Worm (Caenorhabditis elegans): ENCODE results near the gene srt-30.

DNA sequence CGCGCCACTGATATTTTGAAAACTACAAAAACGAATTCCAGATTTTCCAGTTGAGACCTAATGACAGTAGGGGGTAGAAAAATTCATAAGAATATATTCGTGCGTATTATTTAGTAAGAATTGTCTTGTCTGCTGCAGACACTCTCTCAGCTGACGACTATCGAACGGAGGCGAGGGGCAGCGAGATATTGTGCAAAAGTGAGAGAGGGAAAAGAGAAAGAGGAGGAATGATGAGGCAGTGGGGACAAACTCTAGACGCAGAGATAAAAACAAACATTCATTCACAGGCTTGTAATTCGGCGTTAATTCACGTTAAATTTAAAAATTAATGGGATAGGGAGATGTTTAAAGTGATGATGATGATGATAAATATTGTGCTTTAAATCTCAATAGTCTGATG is 43.4 kb downstream of the srt-30 start, which contains the start of gene gid-7:
- no peak for TF ChIP-seq dao-5 (tag; optimal IDR thresholded peaks at IDR 0.05)
- no peak for TF ChIP-seq him-1 (tag; optimal IDR thresholded peaks at IDR 0.05)

Measured in whole organism, L4/young adult.